Worm (Caenorhabditis elegans): ENCODE data around the gene F08D12.2.

DNA sequence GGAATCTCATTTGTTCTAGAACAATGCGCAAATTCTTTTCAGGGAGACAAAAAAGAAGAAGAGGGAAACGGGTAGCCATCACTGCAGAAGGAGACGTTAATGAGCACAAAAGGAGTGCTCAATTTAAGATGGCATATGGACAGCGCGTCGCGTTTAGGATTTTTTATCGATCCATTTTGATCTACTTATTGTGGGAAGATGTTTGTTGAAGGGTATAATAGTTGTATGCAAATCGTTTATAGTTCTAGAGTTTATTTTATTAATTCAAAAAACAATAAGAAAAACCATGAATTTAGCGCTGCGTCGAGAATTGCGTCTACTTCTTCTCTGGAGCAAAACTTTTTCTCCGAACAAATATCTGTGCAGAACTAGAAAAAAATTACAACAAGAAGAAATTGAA, 7.9 kb upstream of the F08D12.2 start, which contains the start of gene sdz-9:
- no peak for TF ChIP-seq flt-1 (GFP tag; IDR thresholded peaks at IDR 0.05)
- TF ChIP-seq hmg-4 (GFP tag; optimal IDR thresholded peaks at IDR 0.05) = no peak
- no peak for TF ChIP-seq tra-4 (tag; optimal IDR thresholded peaks at IDR 0.05)
- TF ChIP-seq ceh-36 (tag; optimal IDR thresholded peaks at IDR 0.05) = no peak
- no peak for TF ChIP-seq tbx-11 (GFP tag; IDR thresholded peaks at IDR 0.05)
- TF ChIP-seq hnd-1 (tag; optimal IDR thresholded peaks at IDR 0.05) = no peak
- TF ChIP-seq pes-1 (GFP tag; IDR thresholded peaks at IDR 0.05) = no peak
- no peak for TF ChIP-seq ama-1 (optimal IDR thresholded peaks at IDR 0.05)
- TF ChIP-seq B0310.2 (tag; optimal IDR thresholded peaks at IDR 0.05) = no peak
- TF ChIP-seq hmbx-1 (tag; optimal IDR thresholded peaks at IDR 0.05) = no peak
- TF ChIP-seq aly-1 (tag; optimal IDR thresholded peaks at IDR 0.05) = no peak
- TF ChIP-seq tbx-37 (GFP tag; conservative IDR thresholded peaks at IDR 0.05) = no peak
- TF ChIP-seq sea-1 (GFP tag; conservative IDR thresholded peaks at IDR 0.05) = no peak
- TF ChIP-seq scrt-1 (GFP tag; IDR thresholded peaks at IDR 0.05) = no peak
